Fruit fly (Drosophila melanogaster) whole organism, pupa: ENCODE data around the gene mof.
A peak's percentile ranks its signal among the peaks of the same experiment; 100 is the strongest.

Source experiments
- CG10348 ChIP-seq: fragments of 200-800 bp; sonication (Bioruptor generic); IDR thresholded peaks from 2 replicates; pipeline ENCODE4 v1.3.6; 2022; ENCODE audit warnings: missing biosample characterization, missing genetic modification characterization
- CG17806 ChIP-seq: fragments of 200-800 bp; sonication (Bioruptor generic); optimal IDR thresholded peaks from 2 replicates; lab custom pipeline; 2018; ENCODE audit warnings: missing biosample characterization, mild to moderate bottlenecking, missing genetic modification characterization, moderate library complexity
- CG32121 ChIP-seq: fragments of 200-800 bp; sonication (Bioruptor generic); IDR thresholded peaks from 2 replicates; pipeline ENCODE4 v1.3.6; 2022; ENCODE audit warnings: missing biosample characterization, missing genetic modification characterization
- CG34367 ChIP-seq: fragments of 200-800 bp; sonication (Bioruptor generic); optimal IDR thresholded peaks from 2 replicates; lab custom pipeline; 2018; ENCODE audit warnings: missing biosample characterization, mild to moderate bottlenecking, missing genetic modification characterization
- CG4496 ChIP-seq: fragments of 200-800 bp; sonication (Bioruptor generic); IDR thresholded peaks from 3 replicates; pipeline ENCODE4 v1.3.6; 2022; ENCODE audit warnings: missing biosample characterization, missing genetic modification characterization
- CG8301 ChIP-seq: fragments of 200-800 bp; sonication (Bioruptor generic); optimal IDR thresholded peaks from 2 replicates; lab custom pipeline; 2018; ENCODE audit warnings: missing biosample characterization, mild to moderate bottlenecking, missing genetic modification characterization
- CG9948 ChIP-seq: fragments of 200-800 bp; sonication (Bioruptor generic); optimal IDR thresholded peaks from 2 replicates; lab custom pipeline; 2018; ENCODE audit warnings: missing biosample characterization, mild to moderate bottlenecking, missing genetic modification characterization, moderate library complexity
- D1 ChIP-seq: fragments of 200-800 bp; sonication (Bioruptor generic); optimal IDR thresholded peaks from 2 replicates; lab custom pipeline; 2018; ENCODE audit warnings: missing biosample characterization, mild to moderate bottlenecking, missing genetic modification characterization, moderate library complexity
- Ets98B ChIP-seq: fragments of 200-800 bp; sonication (Bioruptor generic); IDR thresholded peaks from 2 replicates; pipeline ENCODE4 v1.3.6; 2022; ENCODE audit warnings: missing biosample characterization, missing genetic modification characterization
- Pif1B ChIP-seq: fragments of 200-800 bp; sonication (Bioruptor generic); optimal IDR thresholded peaks from 3 replicates; lab custom pipeline; 2016; ENCODE audit warnings: missing biosample characterization, missing genetic modification characterization
- Snoo ChIP-seq: fragments of 200-800 bp; sonication (Bioruptor generic); optimal IDR thresholded peaks from 3 replicates; lab custom pipeline; 2017; ENCODE audit warnings: missing biosample characterization, mild to moderate bottlenecking, missing genetic modification characterization, inconsistent platforms
- fd96Ca ChIP-seq: fragments of 200-800 bp; sonication (Bioruptor generic); IDR thresholded peaks from 3 replicates; pipeline ENCODE4 v1.3.6; 2022; ENCODE audit warnings: missing biosample characterization, missing genetic modification characterization
- gl ChIP-seq: fragments of 200-800 bp; sonication (Bioruptor generic); optimal IDR thresholded peaks from 2 replicates; lab custom pipeline; 2018; ENCODE audit warnings: missing biosample characterization, mild to moderate bottlenecking, missing genetic modification characterization
- rn ChIP-seq: fragments of 200-800 bp; sonication (Bioruptor generic); IDR thresholded peaks from 2 replicates; pipeline ENCODE4 v1.3.6; 2022; ENCODE audit warnings: missing biosample characterization, missing genetic modification characterization

DNA sequence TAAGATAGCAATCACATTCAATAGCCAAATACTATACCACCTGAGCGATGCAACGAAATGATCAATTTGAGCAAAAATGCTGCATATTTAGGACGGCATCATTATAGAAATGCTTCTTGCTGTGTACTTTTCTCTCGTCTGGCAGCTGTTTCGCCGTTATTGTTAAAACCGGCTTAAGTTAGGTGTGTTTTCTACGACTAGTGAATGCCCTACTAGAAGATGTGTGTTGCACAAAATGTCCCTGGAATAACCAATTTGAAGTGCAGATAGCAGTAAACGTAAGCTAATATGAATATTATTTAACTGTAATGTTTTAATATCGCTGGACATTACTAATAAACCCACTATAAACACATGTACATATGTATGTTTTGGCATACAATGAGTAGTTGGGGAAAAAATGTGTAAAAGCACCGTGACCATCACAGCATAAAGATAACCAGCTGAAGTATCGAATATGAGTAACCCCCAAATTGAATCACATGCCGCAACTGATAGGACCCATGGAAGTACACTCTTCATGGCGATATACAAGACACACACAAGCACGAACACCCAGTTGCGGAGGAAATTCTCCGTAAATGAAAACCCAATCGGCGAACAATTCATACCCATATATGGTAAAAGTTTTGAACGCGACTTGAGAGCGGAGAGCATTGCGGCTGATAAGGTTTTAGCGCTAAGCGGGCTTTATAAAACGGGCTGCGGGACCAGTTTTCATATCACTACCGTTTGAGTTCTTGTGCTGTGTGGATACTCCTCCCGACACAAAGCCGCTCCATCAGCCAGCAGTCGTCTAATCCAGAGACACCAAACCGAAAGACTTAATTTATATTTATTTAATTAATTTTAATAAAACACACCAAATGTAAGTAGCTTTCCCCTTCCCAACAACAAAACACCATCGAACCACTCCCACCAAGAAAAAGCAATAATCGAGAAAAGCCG, 23.8 kb upstream of the mof start, which contains the start of gene Act5C:
- TF ChIP-seq fd96Ca (peak; percentile 98), rn (GFP tag; lab: Robert Waterston, UW) (peak; percentile 95), CG4496 (GFP tag; lab: Robert Waterston, UW) (peak; percentile 98), Snoo (peak; percentile 98), CG32121 (GFP tag; lab: Robert Waterston, UW) (peak; percentile 95), gl (peak; percentile 97), D1 (peak; percentile 77), CG8301 (tag; lab: Kevin White, UChicago) (peak; percentile 96), CG34367 (peak; percentile 99), Pif1B (GFP tag; lab: Kevin White, UChicago) (peak; percentile 97), CG9948 (tag; lab: Kevin White, UChicago) (peak; percentile 97), CG10348 (GFP tag; lab: Robert Waterston, UW) (peak; percentile 67), CG17806 (peak; percentile 98), Ets98B (GFP tag; lab: Robert Waterston, UW) (peak; percentile 97)
